Fruit fly (Drosophila melanogaster): ENCODE data around the gene CASK.

CASK gene

DNA sequence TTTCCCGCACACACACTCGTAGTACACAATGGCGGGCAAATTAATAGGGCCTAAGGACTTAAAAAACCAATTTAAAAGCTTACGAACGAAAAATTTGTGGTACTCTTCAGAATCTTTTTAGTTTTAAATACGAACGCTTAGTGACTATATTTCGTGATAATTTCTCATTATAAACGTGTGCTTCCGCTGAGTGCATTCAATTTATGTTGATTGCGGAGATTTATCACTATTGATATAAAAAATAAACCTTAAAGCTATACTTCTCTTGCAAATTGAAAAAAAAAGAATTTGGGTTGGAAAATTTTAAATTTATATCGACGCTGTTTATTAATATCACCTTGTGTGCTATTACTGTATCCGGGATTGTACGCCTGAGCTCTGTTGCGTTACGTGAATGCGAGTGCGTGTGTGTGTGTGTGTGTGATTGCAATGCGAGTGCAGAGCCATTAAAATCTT lies 26.5 kb upstream of the CASK start:
- TF ChIP-seq Myc (optimal IDR thresholded peaks at IDR 0.05), result no peak
- peak; percentile 87 for TF ChIP-seq Dfd (GFP tag; optimal IDR thresholded peaks at IDR 0.05)
- no peak for TF ChIP-seq lola (GFP tag; optimal IDR thresholded peaks at IDR 0.05)
- TF ChIP-seq Hr83 (GFP tag; optimal IDR thresholded peaks at IDR 0.05; ENCODE audit: poor library complexity, severe bottlenecking), result no peak
- TF ChIP-seq dmrt93B (GFP tag; optimal IDR thresholded peaks at IDR 0.05), result peak; percentile 95
- TF ChIP-seq dl (GFP tag; optimal IDR thresholded peaks at IDR 0.05; ENCODE audit: insufficient read depth in 1 of 2, partially characterized antibody in 2 of 2), result no peak
- TF ChIP-seq ey (GFP tag; optimal IDR thresholded peaks at IDR 0.05), result peak; percentile 95
- TF ChIP-seq Jra (GFP tag; optimal IDR thresholded peaks at IDR 0.05), result peak; percentile 90
- TF ChIP-seq usp (GFP tag; optimal IDR thresholded peaks at IDR 0.05), result no peak
- TF ChIP-seq Sp1 (GFP tag; optimal IDR thresholded peaks at IDR 0.05), result peak; percentile 96
- TF ChIP-seq Mio (GFP tag; optimal IDR thresholded peaks at IDR 0.05), result no peak
- no peak for TF ChIP-seq Hr78 (GFP tag; optimal IDR thresholded peaks at IDR 0.05)
- TF ChIP-seq tai (GFP tag; optimal IDR thresholded peaks at IDR 0.05), result peak; percentile 82
- TF ChIP-seq Dif (GFP tag; optimal IDR thresholded peaks at IDR 0.05; ENCODE audit: partially characterized antibody), result no peak
- TF ChIP-seq fru (GFP tag; optimal IDR thresholded peaks at IDR 0.05), result peak; percentile 98
- TF ChIP-seq psq (GFP tag; optimal IDR thresholded peaks at IDR 0.05), result peak; percentile 93
- TF ChIP-seq Abd-B (GFP tag; optimal IDR thresholded peaks at IDR 0.05), result no peak
- peak; percentile 71 for TF ChIP-seq dsf (GFP tag; optimal IDR thresholded peaks at IDR 0.05; ENCODE audit: borderline replicate concordance)
- no peak for TF ChIP-seq jim (GFP tag; optimal IDR thresholded peaks at IDR 0.05)
- TF ChIP-seq pan (optimal IDR thresholded peaks at IDR 0.05), result no peak
- no peak for TF ChIP-seq CrebA (GFP tag; optimal IDR thresholded peaks at IDR 0.05; ENCODE audit: borderline replicate concordance)
- TF ChIP-seq sv (GFP tag; optimal IDR thresholded peaks at IDR 0.05), result peak; percentile 31
- peak; percentile 73 for TF ChIP-seq Rel (GFP tag; optimal IDR thresholded peaks at IDR 0.05)
- TF ChIP-seq Rel (tag; optimal IDR thresholded peaks at IDR 0.05), result peak; percentile 74
- TF ChIP-seq GATAd (GFP tag; optimal IDR thresholded peaks at IDR 0.05), result no peak
- peak; percentile 95 for TF ChIP-seq HLH106 (tag; optimal IDR thresholded peaks at IDR 0.05)
- TF ChIP-seq rgr (GFP tag; optimal IDR thresholded peaks at IDR 0.05), result peak; percentile 94
- TF ChIP-seq CG32264 (GFP tag; optimal IDR thresholded peaks at IDR 0.05), result peak; percentile 93
- TF ChIP-seq N (GFP tag; optimal IDR thresholded peaks at IDR 0.05), result no peak
- TF ChIP-seq CG9705 (GFP tag; optimal IDR thresholded peaks at IDR 0.05), result peak; percentile 91
- TF ChIP-seq Vsx2 (GFP tag; optimal IDR thresholded peaks at IDR 0.05; ENCODE audit: partially characterized antibody), result no peak
- TF ChIP-seq brk (GFP tag; optimal IDR thresholded peaks at IDR 0.05), result peak; percentile 82
- peak; percentile 97 for TF ChIP-seq woc (GFP tag; optimal IDR thresholded peaks at IDR 0.05)
- TF ChIP-seq foxo (GFP tag; optimal IDR thresholded peaks at IDR 0.05), result peak; percentile 87 to 97
- peak; percentile 97 for TF ChIP-seq OdsH (GFP tag; optimal IDR thresholded peaks at IDR 0.05)
- peak; percentile 89 for TF ChIP-seq Hnf4 (GFP tag; optimal IDR thresholded peaks at IDR 0.05)
- peak; percentile 96 for TF ChIP-seq h (GFP tag; optimal IDR thresholded peaks at IDR 0.05)
- TF ChIP-seq sage (GFP tag; optimal IDR thresholded peaks at IDR 0.05), result peak; percentile 87
- peak; percentile 95 for TF ChIP-seq br (GFP tag; optimal IDR thresholded peaks at IDR 0.05)

DNA sequence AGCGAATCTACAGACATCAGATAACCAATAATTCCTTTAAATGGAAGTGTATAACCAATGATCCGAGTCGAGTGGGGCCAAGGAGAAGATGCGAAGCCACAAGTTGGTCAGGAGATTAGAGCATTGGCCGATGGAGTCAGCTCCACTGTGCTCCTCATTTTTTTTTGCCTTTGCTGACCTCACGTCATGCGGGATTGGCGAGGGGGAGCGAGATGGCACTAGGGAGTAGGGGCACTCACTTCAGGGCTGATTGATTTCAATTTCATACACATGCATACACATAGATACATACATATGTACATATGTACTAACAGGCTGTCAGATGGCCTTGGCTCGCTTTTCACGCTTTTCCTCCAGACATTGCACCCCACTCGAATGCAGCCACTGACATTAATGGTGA lies 25.8 kb upstream of the CASK start:
- TF ChIP-seq dl (GFP tag; optimal IDR thresholded peaks at IDR 0.05; ENCODE audit: insufficient read depth in 1 of 2, partially characterized antibody in 2 of 2) (no peak), CG9705 (GFP tag; optimal IDR thresholded peaks at IDR 0.05) (no peak), Hnf4 (GFP tag; optimal IDR thresholded peaks at IDR 0.05) (no peak), pan (optimal IDR thresholded peaks at IDR 0.05) (no peak), CG32264 (GFP tag; optimal IDR thresholded peaks at IDR 0.05) (no peak)

DNA sequence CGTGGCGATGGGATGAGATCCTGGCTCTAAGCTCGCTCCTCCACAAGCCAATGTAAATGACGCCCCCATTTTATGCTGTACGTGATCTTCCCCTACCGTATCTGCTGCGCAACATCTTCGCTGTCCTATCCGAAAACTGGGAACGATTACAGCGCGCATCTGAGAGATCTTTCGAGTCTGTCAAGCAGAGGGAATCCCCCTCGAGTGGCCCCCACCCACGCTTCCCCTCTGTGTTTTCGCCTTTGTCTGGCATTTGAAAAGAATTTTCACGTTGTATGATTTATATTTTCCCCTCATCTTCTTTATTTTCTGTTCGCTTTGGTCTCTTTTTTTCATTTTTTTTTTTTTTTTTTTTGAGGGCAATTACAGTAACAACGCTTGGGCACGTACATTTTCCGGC lies 25.0 kb upstream of the CASK start:
- no peak for TF ChIP-seq Rel (GFP tag; optimal IDR thresholded peaks at IDR 0.05)
- TF ChIP-seq Rel (tag; optimal IDR thresholded peaks at IDR 0.05), result peak; percentile 92
- TF ChIP-seq Hr83 (GFP tag; optimal IDR thresholded peaks at IDR 0.05; ENCODE audit: poor library complexity, severe bottlenecking), result no peak

Measured in whole organism, wandering third instar larva.